Worm (Caenorhabditis elegans) whole organism, L2 larva: ENCODE results near the gene K07F5.16.

Experiments
- C34F6.9 ChIP-seq: fragments of 150-350 bp; optimal IDR thresholded peaks from 2 replicates; lab custom pipeline; 2014; ENCODE audit warnings: missing biosample characterization, missing genetic modification characterization
- F13H6.1 ChIP-seq: sonication (generic microtip); optimal IDR thresholded peaks from 2 replicates; lab custom pipeline; 2016; ENCODE audit warnings: missing genetic modification characterization, missing compliant biosample characterization
- Y55F3AM.14 ChIP-seq: fragments of 200-800 bp; sonication (Bioruptor generic); optimal IDR thresholded peaks from 2 replicates; lab custom pipeline; 2018; ENCODE audit warnings: mild to moderate bottlenecking, missing genetic modification characterization, missing compliant biosample characterization
- ZK546.5 ChIP-seq: sonication (generic microtip); optimal IDR thresholded peaks from 2 replicates; lab custom pipeline; 2017; ENCODE audit warnings: missing biosample characterization, missing genetic modification characterization
- aly-2 ChIP-seq: fragments of 150-350 bp; optimal IDR thresholded peaks from 2 replicates; lab custom pipeline; 2014; ENCODE audit warnings: missing biosample characterization, missing genetic modification characterization
- blmp-1 ChIP-seq: sonication (generic microtip); optimal IDR thresholded peaks from 2 replicates; lab custom pipeline; 2017; ENCODE audit warnings: missing genetic modification characterization, mild to moderate bottlenecking, missing compliant biosample characterization, antibody characterized with exemption, moderate library complexity; ENCODE audit not compliant: insufficient read depth
- ceh-16 ChIP-seq: fragments of 150-350 bp; optimal IDR thresholded peaks from 2 replicates; lab custom pipeline; 2014; ENCODE audit warnings: missing biosample characterization, missing genetic modification characterization
- ceh-82 ChIP-seq: fragments of 150-350 bp; optimal IDR thresholded peaks from 2 replicates; lab custom pipeline; 2014; ENCODE audit warnings: missing biosample characterization, missing genetic modification characterization
- crh-2 ChIP-seq: sonication (generic microtip); optimal IDR thresholded peaks from 2 replicates; lab custom pipeline; 2017; ENCODE audit warnings: missing biosample characterization, missing genetic modification characterization
- dmd-4 ChIP-seq: sonication (generic microtip); optimal IDR thresholded peaks from 2 replicates; lab custom pipeline; 2017; ENCODE audit warnings: missing biosample characterization, missing genetic modification characterization
- egl-27 ChIP-seq: sonication (generic microtip); optimal IDR thresholded peaks from 3 replicates; lab custom pipeline; 2017; ENCODE audit warnings: missing biosample characterization, missing genetic modification reagents, missing genetic modification characterization
- elt-1 ChIP-seq: fragments of 150-350 bp; optimal IDR thresholded peaks from 2 replicates; lab custom pipeline; 2014; ENCODE audit warnings: missing biosample characterization, missing genetic modification characterization
- fos-1 ChIP-seq: fragments of 150-350 bp; optimal IDR thresholded peaks from 2 replicates; lab custom pipeline; 2014; ENCODE audit warnings: missing biosample characterization, missing genetic modification characterization
- gmeb-1 ChIP-seq: fragments of 150-350 bp; optimal IDR thresholded peaks from 2 replicates; lab custom pipeline; 2014; ENCODE audit warnings: missing biosample characterization, missing genetic modification characterization
- lin-11 ChIP-seq: fragments of 150-350 bp; sonication (generic microtip); optimal IDR thresholded peaks from 2 replicates; lab custom pipeline; 2014; ENCODE audit warnings: missing biosample characterization, missing genetic modification characterization, inconsistent platforms, mixed read lengths
- lin-13 ChIP-seq: fragments of 150-350 bp; optimal IDR thresholded peaks from 2 replicates; lab custom pipeline; 2014; ENCODE audit warnings: missing biosample characterization, missing genetic modification reagents, missing genetic modification characterization
- lin-39 ChIP-seq: fragments of 150-350 bp; optimal IDR thresholded peaks from 2 replicates; lab custom pipeline; 2014; ENCODE audit warnings: missing biosample characterization, missing genetic modification reagents, missing genetic modification characterization
- lsy-2 ChIP-seq, 2 experiments: fragments of 150-350 bp in 1 of 2; sonication (generic microtip) in 1 of 2; optimal IDR thresholded peaks; 2 replicates each; lab custom pipeline; 2014 to 2017; ENCODE audit warnings: missing biosample characterization in 2 of 2, missing genetic modification characterization in 2 of 2
- mab-5 ChIP-seq: fragments of 150-350 bp; optimal IDR thresholded peaks from 2 replicates; lab custom pipeline; 2014; ENCODE audit warnings: missing biosample characterization, missing genetic modification characterization
- mbf-1 ChIP-seq: sonication (generic microtip); optimal IDR thresholded peaks from 2 replicates; lab custom pipeline; 2017; ENCODE audit warnings: missing biosample characterization, missing genetic modification characterization
- mdl-1 ChIP-seq, 2 experiments: fragments of 150-350 bp in 1 of 2; sonication (generic microtip) in 1 of 2; optimal IDR thresholded peaks; 2 replicates each; lab custom pipeline; 2017; ENCODE audit warnings: missing biosample characterization in 2 of 2, missing genetic modification characterization in 2 of 2
- nhr-10 ChIP-seq: sonication (generic microtip); optimal IDR thresholded peaks from 2 replicates; lab custom pipeline; 2017; ENCODE audit warnings: missing biosample characterization, missing genetic modification characterization
- nhr-11 ChIP-seq: fragments of 150-350 bp; optimal IDR thresholded peaks from 2 replicates; lab custom pipeline; 2014; ENCODE audit warnings: missing biosample characterization, missing genetic modification characterization
- nhr-12 ChIP-seq: fragments of 150-350 bp; optimal IDR thresholded peaks from 2 replicates; lab custom pipeline; 2014; ENCODE audit warnings: missing biosample characterization, missing genetic modification characterization
- nhr-129 ChIP-seq: fragments of 150-350 bp; optimal IDR thresholded peaks from 2 replicates; lab custom pipeline; 2014; ENCODE audit warnings: missing biosample characterization, missing genetic modification characterization
- nhr-21 ChIP-seq: fragments of 150-350 bp; optimal IDR thresholded peaks from 2 replicates; lab custom pipeline; 2014; ENCODE audit warnings: missing biosample characterization, missing genetic modification characterization
- nhr-23 ChIP-seq: fragments of 150-350 bp; optimal IDR thresholded peaks from 2 replicates; lab custom pipeline; 2014; ENCODE audit warnings: missing biosample characterization, missing genetic modification reagents, missing genetic modification characterization
- nhr-237 ChIP-seq: fragments of 150-350 bp; optimal IDR thresholded peaks from 2 replicates; lab custom pipeline; 2014; ENCODE audit warnings: missing biosample characterization, missing genetic modification characterization
- nhr-25 ChIP-seq: fragments of 150-350 bp; sonication (generic microtip); optimal IDR thresholded peaks from 3 replicates; lab custom pipeline; 2014; ENCODE audit warnings: missing biosample characterization, missing genetic modification characterization
- nhr-77 ChIP-seq: fragments of 150-350 bp; optimal IDR thresholded peaks from 2 replicates; lab custom pipeline; 2014; ENCODE audit warnings: missing biosample characterization, missing genetic modification characterization
- sem-4 ChIP-seq: fragments of 150-350 bp; optimal IDR thresholded peaks from 2 replicates; lab custom pipeline; 2014; ENCODE audit warnings: missing biosample characterization, missing genetic modification reagents, missing genetic modification characterization
- skn-1 ChIP-seq: sonication (generic microtip); optimal IDR thresholded peaks from 2 replicates; lab custom pipeline; 2017; ENCODE audit warnings: missing biosample characterization, missing genetic modification characterization
- sma-3 ChIP-seq: sonication (generic microtip); optimal IDR thresholded peaks from 2 replicates; lab custom pipeline; 2016; ENCODE audit warnings: missing genetic modification reagents, missing genetic modification characterization, missing compliant biosample characterization
- sma-9 ChIP-seq, 2 experiments: fragments of 150-350 bp in 1 of 2; sonication (generic microtip) in 1 of 2; optimal IDR thresholded peaks; 2 replicates each; lab custom pipeline; 2014 to 2016; ENCODE audit warnings: missing genetic modification characterization in 2 of 2, mild to moderate bottlenecking in 1 of 2, missing biosample characterization in 1 of 2, missing compliant biosample characterization in 1 of 2, missing genetic modification reagents in 1 of 2, moderate library complexity in 1 of 2
- unc-39 ChIP-seq: fragments of 150-350 bp; optimal IDR thresholded peaks from 2 replicates; lab custom pipeline; 2014; ENCODE audit warnings: missing biosample characterization, missing genetic modification characterization
- unc-55 ChIP-seq: fragments of 150-350 bp; sonication (generic microtip); optimal IDR thresholded peaks from 3 replicates; lab custom pipeline; 2014; ENCODE audit warnings: missing biosample characterization, missing genetic modification reagents, missing genetic modification characterization
- unc-62 ChIP-seq: fragments of 150-350 bp; optimal IDR thresholded peaks from 2 replicates; lab custom pipeline; 2014; ENCODE audit warnings: missing biosample characterization, missing genetic modification reagents, missing genetic modification characterization
- zag-1 ChIP-seq: fragments of 150-350 bp; optimal IDR thresholded peaks from 2 replicates; lab custom pipeline; 2014; ENCODE audit warnings: missing biosample characterization, missing genetic modification characterization
- ztf-1 ChIP-seq: fragments of 200-800 bp; sonication (Bioruptor generic); conservative IDR thresholded peaks from 2 replicates; pipeline ENCODE4 v1.3.6; 2022; ENCODE audit warnings: missing genetic modification characterization, missing compliant biosample characterization
- ztf-11 ChIP-seq: sonication (generic microtip); optimal IDR thresholded peaks from 2 replicates; lab custom pipeline; 2017; ENCODE audit warnings: missing biosample characterization, missing genetic modification characterization
- ztf-4 ChIP-seq: fragments of 150-350 bp; optimal IDR thresholded peaks from 2 replicates; lab custom pipeline; 2014; ENCODE audit warnings: missing biosample characterization, missing genetic modification characterization

The K07F5.16 gene

DNA sequence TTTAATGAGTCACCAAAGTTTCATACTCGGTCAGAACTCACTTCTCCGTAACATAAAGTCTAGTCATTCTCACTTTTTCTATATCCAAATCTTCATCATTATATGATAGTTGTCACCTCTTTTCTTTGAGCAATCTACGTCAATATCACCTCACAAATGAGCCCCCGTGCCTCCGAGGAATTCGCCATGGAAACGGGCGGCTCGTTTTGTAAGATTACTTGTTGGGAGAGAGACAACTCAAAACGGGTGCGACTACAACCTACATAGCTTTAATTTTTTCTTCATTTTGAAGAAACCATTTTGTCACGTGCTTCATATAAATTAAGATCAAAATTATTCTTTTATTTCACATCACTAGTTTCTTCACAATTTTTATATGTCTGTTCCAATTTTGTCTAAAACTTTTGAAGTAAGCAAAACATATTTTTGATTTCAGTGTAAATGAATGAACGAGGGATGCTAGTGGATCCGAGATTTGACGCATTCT lies 15.0 kb downstream of the K07F5.16 start, which contains the start of gene nhr-4:
nhr-4 (plus strand) TSS at position 437 of the 487 bp plus-strand sequence.
- TF ChIP-seq nhr-12 (no peak), lin-39 (no peak), nhr-25 (tag; lab: Kevin White, UChicago) (no peak), gmeb-1 (tag; lab: Kevin White, UChicago) (no peak), nhr-21 (tag; lab: Kevin White, UChicago) (no peak), unc-39 (tag; lab: Kevin White, UChicago) (no peak), unc-62 (no peak), ztf-4 (no peak), ztf-11 (tag; lab: Kevin White, UChicago) (no peak)
- TF ChIP-seq, all 48 proteins: peak for 0

DNA sequence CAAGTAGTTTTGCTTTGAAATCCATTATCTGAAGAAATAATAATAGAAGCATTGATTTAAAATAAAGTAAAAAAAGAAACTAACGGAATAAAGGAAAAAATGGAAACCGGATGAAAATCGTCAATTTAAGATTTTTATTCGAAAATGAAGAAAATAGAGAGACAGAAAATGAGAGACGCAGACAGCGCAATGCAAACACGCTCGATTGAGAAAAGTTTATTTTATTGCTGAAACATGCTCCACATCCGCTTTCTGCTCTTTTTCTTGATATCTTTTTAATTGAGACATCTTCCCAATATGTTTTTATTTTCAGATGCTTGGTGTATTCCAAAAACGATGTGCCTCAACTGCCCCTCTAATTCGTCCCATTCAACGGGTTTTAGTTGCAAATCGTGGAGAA lies 20.3 kb downstream of the K07F5.16 start, which contains the start of the genes prp-18 and mccc-1:
prp-18 (minus strand) TSS at position 127 of the 400 bp plus-strand sequence.
mccc-1 (plus strand) TSS at position 314 of the 400 bp plus-strand sequence.
- no peak for TF ChIP-seq blmp-1 (tag; lab: Kevin White, UChicago)
- peak; percentile 60 for TF ChIP-seq crh-2 (tag; lab: Kevin White, UChicago)
- peak; percentile 21 for TF ChIP-seq gmeb-1 (tag; lab: Kevin White, UChicago)
- TF ChIP-seq skn-1 (tag; lab: Kevin White, UChicago) = no peak
- no peak for TF ChIP-seq ceh-82
- TF ChIP-seq unc-55 = peak; percentile 82
- no peak for TF ChIP-seq nhr-237 (tag; lab: Kevin White, UChicago)
- peak; percentile 51 for TF ChIP-seq nhr-129 (tag; lab: Kevin White, UChicago)
- TF ChIP-seq lin-13 = no peak
- TF ChIP-seq nhr-11 = no peak
- no peak for TF ChIP-seq Y55F3AM.14
- TF ChIP-seq sma-9 (GFP tag; optimal IDR thresholded peaks at IDR 0.05; lab: Kevin White, UChicago) = peak; percentile 23
- no peak for TF ChIP-seq sma-9 (tag; optimal IDR thresholded peaks at IDR 0.05; lab: Kevin White, UChicago)
- no peak for TF ChIP-seq aly-2 (tag; lab: Kevin White, UChicago)
- no peak for TF ChIP-seq mbf-1 (tag; lab: Kevin White, UChicago)
- TF ChIP-seq C34F6.9 (tag; lab: Kevin White, UChicago) = peak; percentile 90
- no peak for TF ChIP-seq nhr-25 (tag; lab: Kevin White, UChicago)
- TF ChIP-seq zag-1 = no peak
- no peak for TF ChIP-seq lin-39
- TF ChIP-seq mab-5 (tag; lab: Kevin White, UChicago) = no peak
- TF ChIP-seq mdl-1 (tag; optimal IDR thresholded peaks at IDR 0.05; lab: Kevin White, UChicago) = no peak
- TF ChIP-seq unc-62 = no peak
- no peak for TF ChIP-seq nhr-10 (tag; lab: Kevin White, UChicago)
- no peak for TF ChIP-seq lin-11 (tag; lab: Kevin White, UChicago)
- TF ChIP-seq ztf-4 = no peak
- TF ChIP-seq egl-27 (tag; lab: Kevin White, UChicago) = no peak
- peak; percentile 11 for TF ChIP-seq sem-4 (tag; lab: Kevin White, UChicago)
- TF ChIP-seq ZK546.5 (tag; lab: Kevin White, UChicago) = no peak
- TF ChIP-seq sma-3 = no peak
- no peak for TF ChIP-seq ceh-16
- TF ChIP-seq fos-1 (tag; lab: Kevin White, UChicago) = peak; percentile 47
- TF ChIP-seq lsy-2 (tag; optimal IDR thresholded peaks at IDR 0.05; lab: Kevin White, UChicago) = no peak
- TF ChIP-seq nhr-23 = no peak
- no peak for TF ChIP-seq elt-1 (tag; lab: Kevin White, UChicago)
- no peak for TF ChIP-seq F13H6.1 (tag; lab: Kevin White, UChicago)
- no peak for TF ChIP-seq nhr-77 (tag; lab: Kevin White, UChicago)
- no peak for TF ChIP-seq ztf-1
- TF ChIP-seq dmd-4 (tag; lab: Kevin White, UChicago) = no peak

DNA sequence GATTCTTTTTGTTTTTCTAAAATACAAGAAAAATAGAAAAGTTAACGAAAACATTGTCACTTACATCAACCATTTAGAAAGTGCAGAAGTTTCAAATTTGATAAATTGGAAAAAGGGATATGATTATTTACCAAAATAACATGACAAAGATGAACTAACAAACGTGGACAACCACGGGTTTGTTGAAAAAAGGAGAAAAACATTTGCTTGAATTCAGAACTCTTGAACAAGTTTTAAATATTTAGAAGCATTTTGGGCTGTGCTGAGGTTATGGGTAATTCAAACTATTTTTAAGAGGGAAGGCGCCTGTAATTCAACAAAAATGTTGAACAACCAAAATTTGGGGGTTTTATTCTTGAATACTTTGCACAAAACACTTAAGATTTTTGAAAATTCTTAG lies 25.9 kb downstream of the K07F5.16 start, which contains the start of gene ttbk-3:
ttbk-3 (minus strand) TSS at position 101 of the 400 bp plus-strand sequence.
- TF ChIP-seq nhr-77 (tag; lab: Kevin White, UChicago) (no peak), nhr-237 (tag; lab: Kevin White, UChicago) (no peak)
